Worm (Caenorhabditis elegans): ENCODE data around the gene oac-53.

DNA sequence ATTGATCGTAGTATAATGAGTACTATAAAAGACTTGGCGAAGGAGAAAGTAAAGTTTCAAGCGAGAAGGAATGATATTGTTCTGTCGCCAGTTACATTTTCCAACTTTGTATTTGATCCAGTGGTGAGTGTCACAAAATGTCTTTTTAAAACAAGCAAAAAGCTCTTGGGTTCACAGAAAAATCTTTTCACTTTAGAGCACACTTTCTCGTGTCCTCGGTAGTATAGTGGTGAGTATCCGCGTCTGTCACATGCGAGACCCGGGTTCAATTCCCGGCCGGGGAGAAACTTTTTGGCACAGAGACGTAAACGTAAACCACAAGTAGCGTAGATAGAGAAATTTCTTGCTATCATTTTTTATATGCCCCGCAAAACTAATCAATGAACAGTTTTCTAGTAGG lies 12.6 kb upstream of the oac-53 start:
- TF ChIP-seq skn-1 (tag; optimal IDR thresholded peaks at IDR 0.05) (no peak), egl-27 (tag; optimal IDR thresholded peaks at IDR 0.05) (no peak), nhr-77 (tag; optimal IDR thresholded peaks at IDR 0.05) (no peak), ztf-4 (tag; optimal IDR thresholded peaks at IDR 0.05) (no peak), nhr-23 (tag; optimal IDR thresholded peaks at IDR 0.05) (no peak), ZK546.5 (tag; optimal IDR thresholded peaks at IDR 0.05) (no peak), elt-3 (tag; optimal IDR thresholded peaks at IDR 0.05) (no peak), nhr-25 (tag; optimal IDR thresholded peaks at IDR 0.05) (no peak), nhr-12 (tag; optimal IDR thresholded peaks at IDR 0.05) (no peak), unc-62 (GFP tag; optimal IDR thresholded peaks at IDR 0.05) (no peak), lin-11 (tag; optimal IDR thresholded peaks at IDR 0.05) (no peak), ztf-11 (tag; optimal IDR thresholded peaks at IDR 0.05) (no peak), lin-39 (tag; optimal IDR thresholded peaks at IDR 0.05) (no peak), lsy-2 (tag; optimal IDR thresholded peaks at IDR 0.05) (no peak)

Measured in whole organism, L2 larva.